Worm (Caenorhabditis elegans) whole organism, L4 larva: Measurements from ENCODE around the gene srh-282.

Source experiments
- F49E8.2 ChIP-seq: sonication (generic microtip); optimal IDR thresholded peaks from 2 replicates; lab custom pipeline; 2016; ENCODE audit warnings: missing compliant biosample characterization, mild to moderate bottlenecking, missing genetic modification characterization, borderline replicate concordance
- Y105C5A.15 ChIP-seq: fragments of 200-800 bp; sonication (Bioruptor generic); IDR thresholded peaks from 2 replicates; pipeline ENCODE4 v1.3.6; 2022; ENCODE audit warnings: missing genetic modification characterization, missing compliant biosample characterization
- aha-1 ChIP-seq: fragments of 150-350 bp; peaks from one replicate; lab custom pipeline; 2014; ENCODE audit warnings: missing biosample characterization, missing genetic modification characterization
- attf-4 ChIP-seq: sonication (generic microtip); optimal IDR thresholded peaks from 3 replicates; lab custom pipeline; 2017; ENCODE audit warnings: missing biosample characterization, missing genetic modification characterization
- ces-1 ChIP-seq: fragments of 150-350 bp; sonication (generic microtip); optimal IDR thresholded peaks from 4 replicates; lab custom pipeline; 2014; ENCODE audit warnings: missing biosample characterization, missing genetic modification reagents, missing genetic modification characterization
- daf-16 ChIP-seq, 3 experiments: sonication (generic microtip); optimal IDR thresholded peaks; 2 replicates each; lab custom pipeline; 2016 to 2017; ENCODE audit warnings: missing genetic modification characterization in 3 of 3, missing genetic modification reagents in 3 of 3, mild to moderate bottlenecking in 2 of 3, missing compliant biosample characterization in 2 of 3, missing biosample characterization in 1 of 3, moderate library complexity in 1 of 3
- dmd-8 ChIP-seq: fragments of 200-800 bp; sonication (Bioruptor generic); IDR thresholded peaks from 2 replicates; pipeline ENCODE4 v1.3.6; 2022; ENCODE audit warnings: missing genetic modification characterization, missing compliant biosample characterization
- duxl-1 ChIP-seq: sonication (generic microtip); optimal IDR thresholded peaks from 2 replicates; lab custom pipeline; 2016; ENCODE audit warnings: mild to moderate bottlenecking, missing genetic modification characterization, moderate library complexity, missing compliant biosample characterization; ENCODE audit not compliant: poor library complexity
- dve-1 ChIP-seq: sonication (generic microtip); optimal IDR thresholded peaks from 2 replicates; lab custom pipeline; 2017; ENCODE audit warnings: antibody characterized with exemption, mild to moderate bottlenecking, missing genetic modification characterization, missing compliant biosample characterization; ENCODE audit not compliant: insufficient read depth
- egl-27 ChIP-seq: sonication (generic microtip); optimal IDR thresholded peaks from 3 replicates; lab custom pipeline; 2017; ENCODE audit warnings: missing biosample characterization, missing genetic modification reagents, missing genetic modification characterization
- egl-43 ChIP-seq: fragments of 200-800 bp; sonication (Bioruptor generic); IDR thresholded peaks from 2 replicates; pipeline ENCODE4 v1.3.6; 2022; ENCODE audit warnings: missing genetic modification reagents, missing genetic modification characterization, missing compliant biosample characterization
- fkh-10 ChIP-seq: fragments of 150-350 bp; optimal IDR thresholded peaks from 2 replicates; lab custom pipeline; 2014; ENCODE audit warnings: missing biosample characterization, missing genetic modification reagents, missing genetic modification characterization
- fos-1 ChIP-seq: fragments of 150-350 bp; optimal IDR thresholded peaks from 2 replicates; lab custom pipeline; 2014; ENCODE audit warnings: missing biosample characterization, missing genetic modification characterization
- hif-1 ChIP-seq, 2 experiments: sonication (generic microtip); optimal IDR thresholded peaks; 2 replicates each; lab custom pipeline; 2016 to 2017; ENCODE audit warnings: missing compliant biosample characterization in 2 of 2, missing genetic modification characterization in 2 of 2, missing genetic modification reagents in 2 of 2, missing genotype in 2 of 2, mild to moderate bottlenecking in 1 of 2
- hlh-11 ChIP-seq: fragments of 200-800 bp; sonication (Bioruptor generic); optimal IDR thresholded peaks from 2 replicates; lab custom pipeline; 2018; ENCODE audit warnings: mild to moderate bottlenecking, missing genetic modification characterization, missing compliant biosample characterization
- hlh-30 ChIP-seq: sonication (generic microtip); optimal IDR thresholded peaks from 2 replicates; lab custom pipeline; 2017; ENCODE audit warnings: antibody characterized with exemption, mild to moderate bottlenecking, missing genetic modification characterization, missing compliant biosample characterization; ENCODE audit not compliant: insufficient read depth
- hmg-1.1 ChIP-seq: fragments of 200-800 bp; sonication (Bioruptor generic); IDR thresholded peaks from 2 replicates; pipeline ENCODE4 v1.3.6; 2022; ENCODE audit warnings: missing genetic modification reagents, missing genetic modification characterization, missing compliant biosample characterization
- jun-1 ChIP-seq: fragments of 150-350 bp; optimal IDR thresholded peaks from 2 replicates; lab custom pipeline; 2014; ENCODE audit warnings: missing biosample characterization, missing genetic modification reagents, missing genetic modification characterization
- lin-1 ChIP-seq: fragments of 200-800 bp; sonication (Bioruptor generic); IDR thresholded peaks from 2 replicates; pipeline ENCODE4 v1.3.6; 2022; ENCODE audit warnings: missing genetic modification reagents, missing genetic modification characterization, missing compliant biosample characterization
- lin-15B ChIP-seq: fragments of 150-350 bp; sonication (generic microtip); optimal IDR thresholded peaks from 3 replicates; lab custom pipeline; 2014; ENCODE audit warnings: missing biosample characterization, missing genetic modification characterization
- lin-39 ChIP-seq: fragments of 150-350 bp; optimal IDR thresholded peaks from 2 replicates; lab custom pipeline; 2014; ENCODE audit warnings: missing biosample characterization, missing genetic modification reagents, missing genetic modification characterization
- lsy-2 ChIP-seq, 2 experiments: fragments of 150-350 bp in 1 of 2; sonication (generic microtip) in 1 of 2; optimal IDR thresholded peaks; 2 replicates each; lab custom pipeline; 2014 to 2017; ENCODE audit warnings: missing biosample characterization in 2 of 2, missing genetic modification characterization in 2 of 2
- madf-5 ChIP-seq, 2 experiments: fragments of 200-800 bp; sonication (Bioruptor generic); IDR thresholded peaks; 2 replicates each; pipeline ENCODE4 v1.3.6; 2022; ENCODE audit warnings: missing compliant biosample characterization in 2 of 2, missing genetic modification characterization in 2 of 2
- mes-2 ChIP-seq: sonication (generic microtip); optimal IDR thresholded peaks from 2 replicates; lab custom pipeline; 2016; ENCODE audit warnings: missing genotype, mild to moderate bottlenecking, missing genetic modification characterization, missing compliant biosample characterization; ENCODE audit not compliant: poor library complexity, severe bottlenecking
- nhr-10 ChIP-seq: fragments of 150-350 bp; optimal IDR thresholded peaks from 2 replicates; lab custom pipeline; 2014; ENCODE audit warnings: missing biosample characterization, missing genetic modification characterization
- nhr-237 ChIP-seq: sonication (generic microtip); optimal IDR thresholded peaks from 2 replicates; lab custom pipeline; 2017; ENCODE audit warnings: missing biosample characterization, missing genetic modification characterization
- nhr-25 ChIP-seq: sonication (generic microtip); optimal IDR thresholded peaks from 2 replicates; lab custom pipeline; 2017; ENCODE audit warnings: missing genetic modification characterization, mild to moderate bottlenecking, missing compliant biosample characterization, antibody characterized with exemption, moderate library complexity, borderline replicate concordance; ENCODE audit not compliant: insufficient read depth
- nhr-28 ChIP-seq: fragments of 150-350 bp; optimal IDR thresholded peaks from 2 replicates; lab custom pipeline; 2014; ENCODE audit warnings: missing biosample characterization, missing genetic modification characterization
- nhr-6 ChIP-seq: fragments of 150-350 bp; optimal IDR thresholded peaks from 2 replicates; lab custom pipeline; 2014; ENCODE audit warnings: missing biosample characterization, missing genetic modification characterization
- nhr-77 ChIP-seq: fragments of 150-350 bp; optimal IDR thresholded peaks from 2 replicates; lab custom pipeline; 2014; ENCODE audit warnings: missing biosample characterization, missing genetic modification characterization
- pqm-1 ChIP-seq: sonication (generic microtip); optimal IDR thresholded peaks from 2 replicates; lab custom pipeline; 2017; ENCODE audit warnings: missing biosample characterization, missing genetic modification characterization
- set-16 ChIP-seq: fragments of 200-800 bp; sonication (Bioruptor generic); IDR thresholded peaks from 2 replicates; pipeline ENCODE4 v1.3.6; 2022; ENCODE audit warnings: missing genetic modification reagents, missing genetic modification characterization, missing compliant biosample characterization
- snpc-1.2 ChIP-seq: fragments of 200-800 bp; sonication (Bioruptor generic); IDR thresholded peaks from 2 replicates; pipeline ENCODE4 v1.3.6; 2022; ENCODE audit warnings: missing genetic modification reagents, missing genetic modification characterization, missing compliant biosample characterization
- spr-1 ChIP-seq: sonication (generic microtip); optimal IDR thresholded peaks from 2 replicates; lab custom pipeline; 2016; ENCODE audit warnings: mild to moderate bottlenecking, missing genetic modification characterization, missing compliant biosample characterization
- unc-62 ChIP-seq, 3 experiments: fragments of 150-350 bp in 1 of 3; sonication (generic microtip); optimal IDR thresholded peaks in 2 of 3; peaks in 1 of 3; 1 replicate in 1 of 3; 2 replicates in 2 of 3; lab custom pipeline; 2014 to 2017; ENCODE audit warnings: missing biosample characterization in 3 of 3, missing genetic modification characterization in 3 of 3, missing genetic modification reagents in 3 of 3, missing genotype in 1 of 3

The srh-282 gene

ce11 chrIV:290387-290786 lies 17.2 kb upstream of the srh-282 start:
- TF ChIP-seq fos-1 (tag; lab: Kevin White, UChicago) (no peak), unc-62 (GFP tag; optimal IDR thresholded peaks at IDR 0.05 in 1 of 2; lab: Kevin White, UChicago) (peak in 1 of 2 experiments; percentile 89), unc-62 (tag; optimal IDR thresholded peaks at IDR 0.05; lab: Kevin White, UChicago) (no peak), snpc-1.2 (GFP tag; lab: Robert Waterston, UW) (no peak), madf-5 (GFP tag; IDR thresholded peaks at IDR 0.05; lab: Robert Waterston, UW) (no peak), hif-1 (tag; optimal IDR thresholded peaks at IDR 0.05; lab: Kevin White, UChicago) (no peak)

- TF ChIP-seq nhr-10 (no peak), hlh-30 (tag; lab: Kevin White, UChicago) (peak; percentile 22), unc-62 (GFP tag; optimal IDR thresholded peaks at IDR 0.05 in 1 of 2; lab: Kevin White, UChicago) (peak in 1 of 2 experiments; percentile 89), unc-62 (tag; optimal IDR thresholded peaks at IDR 0.05; lab: Kevin White, UChicago) (no peak), Y105C5A.15 (GFP tag; lab: Robert Waterston, UW) (no peak)
Measured at ce11 chrIV:288027-288426, 14.8 kb upstream of the srh-282 start, which contains the start of gene T21D12.14. T21D12.14 (minus strand) TSS chrIV:288127.

- TF ChIP-seq nhr-25, result no peak
Measured at ce11 chrIV:283347-283746, 10.1 kb upstream of the srh-282 start, which contains the start of gene best-19. best-19 (plus strand) TSS chrIV:283647.

ce11 chrIV:282008-282407 lies 8.8 kb upstream of the srh-282 start:
- TF ChIP-seq egl-43 (no peak), nhr-10 (no peak), attf-4 (tag; lab: Kevin White, UChicago) (no peak), lsy-2 (tag; optimal IDR thresholded peaks at IDR 0.05; lab: Kevin White, UChicago) (peak in 1 of 2 experiments; percentile 44), dve-1 (tag; lab: Kevin White, UChicago) (peak; percentile 62), lin-15B (tag; lab: Kevin White, UChicago) (no peak), aha-1 (peak; percentile 93), lin-1 (GFP tag; lab: Robert Waterston, UW) (no peak), mes-2 (tag; lab: Kevin White, UChicago) (peak; percentile 35), daf-16 (GFP tag; optimal IDR thresholded peaks at IDR 0.05; lab: Kevin White, UChicago) (no peak), daf-16 (tag; optimal IDR thresholded peaks at IDR 0.05; lab: Kevin White, UChicago) (peak; percentile 67), unc-62 (GFP tag; optimal IDR thresholded peaks at IDR 0.05 in 1 of 2; lab: Kevin White, UChicago) (peak in 1 of 2 experiments; percentile 61), unc-62 (tag; optimal IDR thresholded peaks at IDR 0.05; lab: Kevin White, UChicago) (no peak), nhr-28 (tag; lab: Kevin White, UChicago) (peak; percentile 12), nhr-237 (no peak), nhr-6 (tag; lab: Kevin White, UChicago) (peak; percentile 5), hmg-1.1 (GFP tag; lab: Robert Waterston, UW) (peak; percentile 18; the same call in 1 of the 2 replicates), lin-39 (no peak)

ce11 chrIV:281247-281646 lies 8.0 kb upstream of the srh-282 start:
- peak; percentile 79 for TF ChIP-seq set-16 (GFP tag; lab: Robert Waterston, UW)
- TF ChIP-seq egl-43, result 0 out of 2 replicates have a peak, but pooled peaks have one; percentile 48
- 0 out of 2 replicates have a peak, but pooled peaks have one; percentile 40 for TF ChIP-seq dmd-8 (GFP tag; lab: Robert Waterston, UW)

- no peak for TF ChIP-seq egl-27 (tag; lab: Kevin White, UChicago)
- TF ChIP-seq unc-62 (GFP tag; optimal IDR thresholded peaks at IDR 0.05 in 1 of 2; lab: Kevin White, UChicago), result peak in 1 of 2 experiments; percentile 64
- no peak for TF ChIP-seq unc-62 (tag; optimal IDR thresholded peaks at IDR 0.05; lab: Kevin White, UChicago)
Measured at ce11 chrIV:278284-278683, 5.1 kb upstream of the srh-282 start.

- peak; percentile 48 for TF ChIP-seq dve-1 (tag; lab: Kevin White, UChicago)
- TF ChIP-seq pqm-1 (tag; lab: Kevin White, UChicago), result peak; percentile 54
- no peak for TF ChIP-seq fkh-10 (GFP tag; lab: Kevin White, UChicago)
- TF ChIP-seq daf-16 (GFP tag; optimal IDR thresholded peaks at IDR 0.05; lab: Kevin White, UChicago), result no peak
- peak; percentile 78 for TF ChIP-seq daf-16 (tag; optimal IDR thresholded peaks at IDR 0.05; lab: Kevin White, UChicago)
- no peak for TF ChIP-seq duxl-1 (tag; lab: Kevin White, UChicago)
- no peak for TF ChIP-seq egl-43
- no peak for TF ChIP-seq ces-1 (GFP tag; lab: Kevin White, UChicago)
- peak; percentile 57 for TF ChIP-seq nhr-77 (tag; lab: Kevin White, UChicago)
- no peak for TF ChIP-seq F49E8.2
- TF ChIP-seq jun-1, result no peak
- TF ChIP-seq nhr-28 (tag; lab: Kevin White, UChicago), result peak; percentile 64
- TF ChIP-seq spr-1 (tag; lab: Kevin White, UChicago), result no peak
- peak; percentile 28 for TF ChIP-seq hlh-11
- TF ChIP-seq, all 104 proteins: peak for 6
Measured at ce11 chrIV:275146-275545, 1.9 kb upstream of the srh-282 start.
